Worm (Caenorhabditis elegans) whole organism, early embryonic: ENCODE results near the gene F29A7.8.

ENCODE experiments used
- ceh-13 ChIP-seq: fragments of 200-800 bp; sonication (Bioruptor generic); optimal IDR thresholded peaks from 2 replicates; lab custom pipeline; 2018; ENCODE audit warnings: mild to moderate bottlenecking, missing genetic modification characterization, missing compliant biosample characterization
- tra-4 ChIP-seq: sonication (generic microtip); optimal IDR thresholded peaks from 2 replicates; lab custom pipeline; 2017; ENCODE audit warnings: missing genetic modification characterization, missing compliant biosample characterization

DNA sequence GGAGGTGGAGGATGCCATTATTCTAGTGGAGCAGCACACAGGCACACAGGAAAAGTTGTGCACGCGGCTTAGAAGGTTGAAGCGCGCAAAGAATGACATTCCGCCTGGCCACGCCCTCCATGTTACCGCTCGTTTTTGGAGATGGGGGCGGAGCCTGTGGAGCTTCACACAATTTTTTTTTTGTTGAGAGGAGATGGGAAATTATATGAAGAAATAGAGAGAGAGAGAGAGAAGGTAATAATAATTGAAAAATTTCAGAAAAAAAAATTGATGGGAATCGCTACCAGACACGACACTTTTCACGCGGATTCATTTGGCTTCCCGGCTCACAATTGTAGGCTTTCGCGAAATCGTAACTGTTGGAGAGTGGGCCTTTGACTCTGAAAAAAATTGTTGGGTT lies 40.5 kb downstream of the F29A7.8 start, which contains the start of gene T05A8.3:
- TF ChIP-seq tra-4 (tag; lab: Kevin White, UChicago) (no peak), ceh-13 (no peak)
